Fruit fly (Drosophila melanogaster) whole organism, embryonic: ENCODE results near the gene temp.

Source experiments
- Bdp1 ChIP-seq: fragments of 200-800 bp; sonication (Bioruptor generic); optimal IDR thresholded peaks from 3 replicates; lab custom pipeline; 2016; ENCODE audit warnings: missing biosample characterization, missing genetic modification characterization
- Blimp-1 ChIP-seq: fragments of 200-800 bp; sonication (Bioruptor generic); optimal IDR thresholded peaks from 3 replicates; lab custom pipeline; 2018; ENCODE audit warnings: missing biosample characterization, missing genetic modification characterization, mild to moderate bottlenecking, moderate library complexity, missing genetic modification reagents
- CG10654 ChIP-seq: fragments of 200-800 bp; sonication (Bioruptor generic); optimal IDR thresholded peaks from 2 replicates; lab custom pipeline; 2016; ENCODE audit warnings: missing biosample characterization, missing genetic modification characterization
- CG11093 ChIP-seq: fragments of 200-800 bp; sonication (Bioruptor generic); IDR thresholded peaks from 3 replicates; pipeline ENCODE4 v1.3.6; 2022; ENCODE audit warnings: missing biosample characterization, missing genetic modification characterization
- CG12236 ChIP-seq: fragments of 200-800 bp; sonication (Bioruptor generic); optimal IDR thresholded peaks from 2 replicates; lab custom pipeline; 2016; ENCODE audit warnings: missing biosample characterization, missing genetic modification characterization
- CG1233 ChIP-seq: fragments of 200-800 bp; sonication (Bioruptor generic); optimal IDR thresholded peaks from 4 replicates; lab custom pipeline; 2018; ENCODE audit warnings: missing biosample characterization, mild to moderate bottlenecking, missing genetic modification characterization
- CG13624 ChIP-seq: fragments of 200-800 bp; sonication (Bioruptor generic); optimal IDR thresholded peaks from 2 replicates; lab custom pipeline; 2016; ENCODE audit warnings: missing biosample characterization, missing genetic modification characterization
- CG15011 ChIP-seq: fragments of 200-800 bp; sonication (Bioruptor generic); optimal IDR thresholded peaks from 3 replicates; lab custom pipeline; 2018; ENCODE audit warnings: missing biosample characterization, mild to moderate bottlenecking, missing genetic modification characterization
- CG15269 ChIP-seq: fragments of 200-800 bp; sonication (Bioruptor generic); optimal IDR thresholded peaks from 2 replicates; lab custom pipeline; 2018; ENCODE audit warnings: missing biosample characterization, mild to moderate bottlenecking, missing genetic modification characterization, moderate library complexity
- CG15514 ChIP-seq: fragments of 200-800 bp; sonication (Bioruptor generic); optimal IDR thresholded peaks from 3 replicates; lab custom pipeline; 2017; ENCODE audit warnings: missing biosample characterization, missing genetic modification characterization, mild to moderate bottlenecking, moderate library complexity, missing genetic modification reagents
- CG15696 ChIP-seq: fragments of 200-800 bp; sonication (Bioruptor generic); optimal IDR thresholded peaks from 2 replicates; lab custom pipeline; 2019; ENCODE audit warnings: missing biosample characterization, mild to moderate bottlenecking, missing genetic modification characterization, moderate library complexity
- CG18262 ChIP-seq: fragments of 200-800 bp; optimal IDR thresholded peaks from 3 replicates; lab custom pipeline; 2019; ENCODE audit warnings: missing biosample characterization, mild to moderate bottlenecking, missing genetic modification characterization, moderate library complexity
- CG2889 ChIP-seq: fragments of 200-800 bp; sonication (Bioruptor generic); IDR thresholded peaks from 3 replicates; pipeline ENCODE4 v1.3.6; 2022; ENCODE audit warnings: missing biosample characterization, missing genetic modification characterization
- CG32772 ChIP-seq: fragments of 200-800 bp; sonication (Bioruptor generic); IDR thresholded peaks from 2 replicates; pipeline ENCODE4 v1.3.6; 2022; ENCODE audit warnings: missing biosample characterization, missing genetic modification characterization
- CG3407 ChIP-seq: fragments of 200-800 bp; sonication (Bioruptor generic); optimal IDR thresholded peaks from 2 replicates; lab custom pipeline; 2018; ENCODE audit warnings: missing biosample characterization, mild to moderate bottlenecking, missing genetic modification characterization
- CG43689 ChIP-seq: fragments of 200-800 bp; sonication (Bioruptor generic); IDR thresholded peaks from 2 replicates; pipeline ENCODE4 v1.3.6; 2022; ENCODE audit warnings: missing biosample characterization, missing genetic modification characterization
- CG4404 ChIP-seq: fragments of 200-800 bp; sonication (Bioruptor generic); IDR thresholded peaks from 2 replicates; pipeline ENCODE4 v1.3.6; 2022; ENCODE audit warnings: missing biosample characterization, missing genetic modification characterization
- CG4820 ChIP-seq: fragments of 200-800 bp; sonication (Bioruptor generic); optimal IDR thresholded peaks from 3 replicates; lab custom pipeline; 2016; ENCODE audit warnings: missing biosample characterization, missing genetic modification characterization
- CG6272 ChIP-seq: fragments of 200-800 bp; sonication (Bioruptor generic); IDR thresholded peaks from 2 replicates; pipeline ENCODE4 v1.3.6; 2022; ENCODE audit warnings: missing biosample characterization, missing genetic modification characterization
- CG6683 ChIP-seq: fragments of 200-800 bp; sonication (Bioruptor generic); optimal IDR thresholded peaks from 2 replicates; lab custom pipeline; 2017; ENCODE audit warnings: missing biosample characterization, mild to moderate bottlenecking, missing genetic modification characterization, missing genetic modification reagents
- CG6765 ChIP-seq: fragments of 200-800 bp; sonication (Bioruptor generic); optimal IDR thresholded peaks from 3 replicates; lab custom pipeline; 2017; ENCODE audit warnings: missing biosample characterization, mild to moderate bottlenecking, missing genetic modification characterization
- CG8924 ChIP-seq: fragments of 200-800 bp; optimal IDR thresholded peaks from 3 replicates; lab custom pipeline; 2019; ENCODE audit warnings: missing biosample characterization, mild to moderate bottlenecking, missing genetic modification characterization, moderate library complexity
- CG9609 ChIP-seq: fragments of 200-800 bp; sonication (Bioruptor generic); optimal IDR thresholded peaks from 3 replicates; lab custom pipeline; 2016; ENCODE audit warnings: missing biosample characterization, missing genetic modification characterization
- Dbx ChIP-seq: fragments of 200-800 bp; sonication (Bioruptor generic); IDR thresholded peaks from 3 replicates; pipeline ENCODE4 v1.3.6; 2022; ENCODE audit warnings: missing biosample characterization, missing genetic modification characterization
- Eip74EF ChIP-seq, 2 experiments: fragments of 200-800 bp in 1 of 2; fragments of >200 bp in 1 of 2; sonication (Bioruptor generic) in 1 of 2; optimal IDR thresholded peaks; 2 replicates each; lab custom pipeline; 2017 to 2019; ENCODE audit warnings: missing biosample characterization in 2 of 2, missing genetic modification characterization in 2 of 2, mild to moderate bottlenecking in 1 of 2, moderate library complexity in 1 of 2
- Hr51 ChIP-seq, 2 experiments: fragments of 200-800 bp; sonication (Bioruptor generic); optimal IDR thresholded peaks; 2 replicates in 1 of 2; 3 replicates in 1 of 2; lab custom pipeline; 2016 to 2018; ENCODE audit warnings: missing biosample characterization in 2 of 2, missing genetic modification characterization in 2 of 2, mild to moderate bottlenecking in 1 of 2, moderate library complexity in 1 of 2
- Hr78 ChIP-seq, 2 experiments: fragments of 200-800 bp in 1 of 2; fragments of >200 bp in 1 of 2; sonication (Bioruptor generic) in 1 of 2; optimal IDR thresholded peaks; 2 replicates each; lab custom pipeline; 2017 to 2019; ENCODE audit warnings: missing biosample characterization in 2 of 2, missing genetic modification characterization in 2 of 2, mild to moderate bottlenecking in 1 of 2, moderate library complexity in 1 of 2
- Mrtf ChIP-seq: fragments of 200-800 bp; sonication (Bioruptor generic); IDR thresholded peaks from 3 replicates; pipeline ENCODE4 v1.3.6; 2022; ENCODE audit warnings: missing biosample characterization, missing genetic modification characterization
- Oaz ChIP-seq: fragments of 200-800 bp; sonication (Bioruptor generic); IDR thresholded peaks from 2 replicates; pipeline ENCODE4 v1.3.6; 2022; ENCODE audit warnings: missing biosample characterization, missing genetic modification characterization
- PHDP ChIP-seq: fragments of 200-800 bp; sonication (Bioruptor generic); optimal IDR thresholded peaks from 3 replicates; lab custom pipeline; 2018; ENCODE audit warnings: missing biosample characterization, mild to moderate bottlenecking, missing genetic modification characterization, moderate library complexity
- Sry-δ ChIP-seq: fragments of 200-800 bp; sonication (Bioruptor generic); optimal IDR thresholded peaks from 2 replicates; lab custom pipeline; 2016; ENCODE audit warnings: missing biosample characterization, missing genetic modification characterization
- Trl ChIP-seq, 3 experiments: fragments of >200 bp in 2 of 3; fragments of 200-800 bp in 1 of 3; sonication (Bioruptor generic) in 1 of 3; optimal IDR thresholded peaks; 2 replicates in 1 of 3; 3 replicates in 2 of 3; lab custom pipeline; 2016 to 2017; ENCODE audit warnings: missing biosample characterization in 1 of 3, missing genetic modification characterization in 1 of 3
- abd-A ChIP-seq: fragments of 200-800 bp; sonication (Bioruptor generic); optimal IDR thresholded peaks from 3 replicates; lab custom pipeline; 2019; ENCODE audit warnings: missing biosample characterization, mild to moderate bottlenecking, missing genetic modification characterization, moderate library complexity
- ap ChIP-seq: fragments of 200-800 bp; sonication (Bioruptor generic); IDR thresholded peaks from 2 replicates; pipeline ENCODE4 v1.3.6; 2022; ENCODE audit warnings: missing biosample characterization, missing genetic modification characterization
- ato ChIP-seq: fragments of 200-800 bp; sonication (Bioruptor generic); IDR thresholded peaks from 2 replicates; pipeline ENCODE4 v1.3.6; 2022; ENCODE audit warnings: missing biosample characterization, missing genetic modification characterization; ENCODE audit not compliant: partially characterized antibody
- bcd ChIP-seq: fragments of 200-800 bp; sonication (Bioruptor generic); optimal IDR thresholded peaks from 2 replicates; lab custom pipeline; 2017; ENCODE audit warnings: missing biosample characterization, mild to moderate bottlenecking, missing genetic modification characterization
- br ChIP-seq: fragments of >200 bp; optimal IDR thresholded peaks from 2 replicates; lab custom pipeline; 2017
- exex ChIP-seq: fragments of 200-800 bp; sonication (Bioruptor generic); optimal IDR thresholded peaks from 4 replicates; lab custom pipeline; 2018; ENCODE audit warnings: missing biosample characterization, mild to moderate bottlenecking, missing genetic modification characterization, moderate library complexity
- jumu ChIP-seq: fragments of 200-800 bp; sonication (Bioruptor generic); optimal IDR thresholded peaks from 3 replicates; lab custom pipeline; 2016; ENCODE audit warnings: missing biosample characterization, missing genetic modification characterization
- ken ChIP-seq: fragments of 200-800 bp; sonication (Bioruptor generic); IDR thresholded peaks from 3 replicates; pipeline ENCODE4 v1.3.6; 2022; ENCODE audit warnings: missing biosample characterization, missing genetic modification characterization
- lmd ChIP-seq: fragments of 200-800 bp; sonication (Bioruptor generic); IDR thresholded peaks from 2 replicates; pipeline ENCODE4 v1.3.6; 2022; ENCODE audit warnings: missing biosample characterization, missing genetic modification characterization
- lov ChIP-seq, 2 experiments: fragments of 200-800 bp in 1 of 2; fragments of >200 bp in 1 of 2; sonication (Bioruptor generic) in 1 of 2; IDR thresholded peaks in 1 of 2; optimal IDR thresholded peaks in 1 of 2; 2 replicates in 1 of 2; 3 replicates in 1 of 2; pipeline versions ENCODE4 v1.3.6 to Lab custom; 2017 to 2022; ENCODE audit warnings: missing biosample characterization in 1 of 2, missing genetic modification characterization in 1 of 2
- odd ChIP-seq: fragments of 200-800 bp; sonication (Bioruptor generic); optimal IDR thresholded peaks from 2 replicates; lab custom pipeline; 2017; ENCODE audit warnings: missing biosample characterization, mild to moderate bottlenecking, missing genetic modification characterization
- p53 ChIP-seq: fragments of 200-800 bp; sonication (Bioruptor generic); optimal IDR thresholded peaks from 2 replicates; lab custom pipeline; 2016; ENCODE audit warnings: missing biosample characterization, missing genetic modification characterization
- pnt ChIP-seq: fragments of 200-800 bp; sonication (Bioruptor generic); optimal IDR thresholded peaks from 3 replicates; lab custom pipeline; 2016; ENCODE audit warnings: missing biosample characterization, missing genetic modification characterization
- pzg ChIP-seq: fragments of 200-800 bp; sonication (Bioruptor generic); optimal IDR thresholded peaks from 3 replicates; lab custom pipeline; 2018; ENCODE audit warnings: missing biosample characterization, mild to moderate bottlenecking, missing genetic modification characterization, moderate library complexity
- rib ChIP-seq: fragments of 200-800 bp; sonication (Bioruptor generic); IDR thresholded peaks from 2 replicates; pipeline ENCODE4 v1.3.6; 2022; ENCODE audit warnings: missing biosample characterization, missing genetic modification characterization
- ro ChIP-seq: fragments of 200-800 bp; sonication (Bioruptor generic); IDR thresholded peaks from 2 replicates; pipeline ENCODE4 v1.3.6; 2022; ENCODE audit warnings: missing biosample characterization, missing genetic modification characterization
- tx ChIP-seq: fragments of 200-800 bp; sonication (Bioruptor generic); optimal IDR thresholded peaks from 2 replicates; lab custom pipeline; 2016; ENCODE audit warnings: missing biosample characterization, missing genetic modification characterization
- zfh2 ChIP-seq: fragments of 200-800 bp; sonication (Bioruptor generic); optimal IDR thresholded peaks from 2 replicates; lab custom pipeline; 2016; ENCODE audit warnings: missing biosample characterization, missing genetic modification characterization

temp gene

DNA sequence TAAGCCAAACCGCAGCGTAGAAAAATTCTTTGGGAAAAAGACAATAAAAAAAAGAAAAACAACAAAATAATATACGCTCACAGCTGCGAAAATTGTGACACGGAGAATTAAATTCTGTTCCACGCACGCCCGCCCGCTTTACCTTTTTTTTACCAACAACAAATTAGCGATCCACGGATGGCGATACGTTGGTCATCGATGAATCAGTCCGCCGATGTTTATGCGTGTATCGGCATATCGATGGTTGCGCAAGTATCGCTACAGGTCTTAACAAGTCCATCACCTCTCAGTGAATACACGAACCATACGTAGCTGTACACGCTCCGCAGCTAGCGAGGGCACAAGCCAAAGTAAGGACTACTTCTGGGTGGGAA lies 8.2 kb upstream of the temp start, which contains the start of gene CG2924 (continued):
- TF ChIP-seq CG15011: no peak
- TF ChIP-seq CG4404 (GFP tag; lab: Robert Waterston, UW): no peak
- TF ChIP-seq ken (GFP tag; lab: Robert Waterston, UW): peak; percentile 64; the same call in 1 of the 3 replicates
- TF ChIP-seq ro: no peak
- TF ChIP-seq Eip74EF (GFP tag; optimal IDR thresholded peaks at IDR 0.05; lab: Kevin White, UChicago): no peak
- TF ChIP-seq ap: no peak
- TF ChIP-seq Hr51 (GFP tag; optimal IDR thresholded peaks at IDR 0.05; lab: Kevin White, UChicago): peak; percentile 2 to 63
- TF ChIP-seq CG9609 (GFP tag; lab: Kevin White, UChicago): peak; percentile 72
- no peak for TF ChIP-seq lov (optimal IDR thresholded peaks at IDR 0.05; lab: Kevin White, UChicago)
- TF ChIP-seq lov (GFP tag; IDR thresholded peaks at IDR 0.05; lab: Robert Waterston, UW): 0 out of 3 replicates have a peak, but pooled peaks have one; percentile 19
- no peak for TF ChIP-seq odd (GFP tag; lab: Kevin White, UChicago)
- TF ChIP-seq exex (tag; lab: Kevin White, UChicago): peak; percentile 54
- peak; percentile 65 for TF ChIP-seq jumu (GFP tag; lab: Kevin White, UChicago)
- peak; percentile 81 for TF ChIP-seq zfh2 (GFP tag; lab: Kevin White, UChicago)
- peak; percentile 100 for TF ChIP-seq Sry-δ
- peak; percentile 86 for TF ChIP-seq CG6272 (GFP tag; lab: Robert Waterston, UW)
- TF ChIP-seq PHDP: peak; percentile 35
- peak; percentile 90 for TF ChIP-seq p53 (GFP tag; lab: Kevin White, UChicago)
- no peak for TF ChIP-seq abd-A (tag; lab: Kevin White, UChicago)
- peak; percentile 22 for TF ChIP-seq Bdp1 (GFP tag; lab: Kevin White, UChicago)
- peak; percentile 87 for TF ChIP-seq CG13624 (GFP tag; lab: Kevin White, UChicago)
- no peak for TF ChIP-seq CG12236 (GFP tag; lab: Kevin White, UChicago)
- peak; percentile 15 for TF ChIP-seq CG6683 (GFP tag; lab: Kevin White, UChicago)
- TF ChIP-seq CG43689 (GFP tag; lab: Robert Waterston, UW): no peak
- TF ChIP-seq Mrtf: peak; percentile 43; the same call in 1 of the 3 replicates
- TF ChIP-seq CG18262 (tag; lab: Kevin White, UChicago): no peak
- TF ChIP-seq Trl (optimal IDR thresholded peaks at IDR 0.05; lab: Kevin White, UChicago): no peak
- TF ChIP-seq Trl (GFP tag; optimal IDR thresholded peaks at IDR 0.05; lab: Kevin White, UChicago): peak; percentile 36
- peak; percentile 29 for TF ChIP-seq CG10654 (GFP tag; lab: Kevin White, UChicago)
- TF ChIP-seq pzg: peak; percentile 100
- 0 out of 2 replicates have a peak, but pooled peaks have one; percentile 24 for TF ChIP-seq CG32772 (GFP tag; lab: Robert Waterston, UW)
- peak; percentile 28 for TF ChIP-seq tx (GFP tag; lab: Kevin White, UChicago)
- TF ChIP-seq bcd (GFP tag; lab: Kevin White, UChicago): peak; percentile 43
- peak; percentile 100 for TF ChIP-seq ato (GFP tag; lab: Robert Waterston, UW)
- peak; percentile 84 for TF ChIP-seq rib
- no peak for TF ChIP-seq CG4820 (GFP tag; lab: Kevin White, UChicago)
- no peak for TF ChIP-seq CG6765 (GFP tag; lab: Kevin White, UChicago)
- peak; percentile 53; the same call in 1 of the 2 replicates for TF ChIP-seq lmd (GFP tag; lab: Robert Waterston, UW)
- peak; percentile 21 for TF ChIP-seq pnt (GFP tag; lab: Kevin White, UChicago)
- TF ChIP-seq CG11093 (GFP tag; lab: Robert Waterston, UW): no peak
- TF ChIP-seq CG15696 (tag; lab: Kevin White, UChicago): no peak
- TF ChIP-seq CG8924 (tag; lab: Kevin White, UChicago): peak; percentile 64
- TF ChIP-seq br: no peak
- TF ChIP-seq Hr78 (GFP tag; optimal IDR thresholded peaks at IDR 0.05; lab: Kevin White, UChicago): no peak
- peak; percentile 93 for TF ChIP-seq CG15514 (GFP tag; lab: Kevin White, UChicago)
- TF ChIP-seq CG1233: no peak
- TF ChIP-seq CG15269 (tag; lab: Kevin White, UChicago): peak; percentile 8
- TF ChIP-seq CG3407: no peak
- no peak for TF ChIP-seq Oaz (GFP tag; lab: Robert Waterston, UW)
- TF ChIP-seq Blimp-1 (GFP tag; lab: Kevin White, UChicago): peak; percentile 24
- peak; percentile 91 for TF ChIP-seq Dbx (GFP tag; lab: Robert Waterston, UW)
- TF ChIP-seq CG2889 (GFP tag; lab: Robert Waterston, UW): no peak
